Worm (Caenorhabditis elegans): ENCODE measurements around the gene srbc-16.

srbc-16 gene

DNA sequence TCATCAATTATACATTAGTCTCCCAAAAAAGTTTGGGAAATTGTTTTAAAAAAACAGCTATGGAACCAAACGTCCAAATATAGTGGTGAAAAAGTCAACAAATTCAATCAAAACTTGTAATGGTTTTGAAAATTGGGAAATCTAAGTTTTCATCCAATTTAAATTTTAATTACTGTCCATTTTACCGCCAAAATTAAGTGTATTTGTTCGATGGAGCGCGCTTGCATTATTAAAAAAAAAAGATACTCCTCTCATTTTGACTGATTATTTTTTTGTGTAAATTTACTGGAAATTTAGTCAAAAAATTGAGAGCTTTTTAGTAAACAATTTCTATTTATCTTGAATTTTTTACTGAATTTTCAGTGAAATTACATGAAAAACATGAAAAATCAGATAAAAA lies 7.4 kb upstream of the srbc-16 start:
- no peak for TF ChIP-seq T22C8.4 (GFP tag; IDR thresholded peaks at IDR 0.05)
- TF ChIP-seq flt-1 (GFP tag; IDR thresholded peaks at IDR 0.05): no peak
- TF ChIP-seq med-1 (GFP tag; optimal IDR thresholded peaks at IDR 0.05; ENCODE audit: insufficient read depth): no peak
- TF ChIP-seq ztf-29 (GFP tag; IDR thresholded peaks at IDR 0.05): no peak
- no peak for TF ChIP-seq ztf-23 (GFP tag; IDR thresholded peaks at IDR 0.05)
- TF ChIP-seq ref-1 (GFP tag; conservative IDR thresholded peaks at IDR 0.05): no peak

DNA sequence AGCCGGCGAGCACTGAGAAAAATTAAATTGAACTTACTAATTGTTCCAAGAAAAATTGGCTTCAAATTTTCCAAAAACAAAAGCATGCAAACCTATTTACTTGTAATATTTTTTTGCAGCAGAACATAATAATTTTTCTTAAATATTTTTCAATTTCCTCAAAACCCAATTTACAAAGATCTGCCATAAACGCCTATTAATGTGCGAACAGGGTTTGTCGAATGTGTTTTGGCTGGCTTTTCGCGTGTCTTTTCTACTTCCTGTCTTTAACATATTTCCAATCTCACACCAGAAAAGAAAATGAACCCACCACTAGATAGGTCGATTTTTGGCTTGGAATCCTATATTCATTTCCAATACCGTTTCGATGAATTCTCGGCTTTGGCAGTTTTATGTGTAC lies 6.6 kb upstream of the srbc-16 start, which contains the start of gene C45H4.18:
C45H4.18 (plus strand) TSS at position 301 of the 400 bp plus-strand sequence.
- TF ChIP-seq klf-2 (GFP tag; conservative IDR thresholded peaks at IDR 0.05) (no peak), med-1 (GFP tag; optimal IDR thresholded peaks at IDR 0.05; ENCODE audit: insufficient read depth) (no peak), ztf-29 (GFP tag; IDR thresholded peaks at IDR 0.05) (no peak), ref-1 (GFP tag; conservative IDR thresholded peaks at IDR 0.05) (no peak), flt-1 (GFP tag; IDR thresholded peaks at IDR 0.05) (no peak), cog-1 (tag; optimal IDR thresholded peaks at IDR 0.05) (no peak), T22C8.4 (GFP tag; IDR thresholded peaks at IDR 0.05) (no peak), ztf-23 (GFP tag; IDR thresholded peaks at IDR 0.05) (no peak), tab-1 (GFP tag; IDR thresholded peaks at IDR 0.05) (no peak)

DNA sequence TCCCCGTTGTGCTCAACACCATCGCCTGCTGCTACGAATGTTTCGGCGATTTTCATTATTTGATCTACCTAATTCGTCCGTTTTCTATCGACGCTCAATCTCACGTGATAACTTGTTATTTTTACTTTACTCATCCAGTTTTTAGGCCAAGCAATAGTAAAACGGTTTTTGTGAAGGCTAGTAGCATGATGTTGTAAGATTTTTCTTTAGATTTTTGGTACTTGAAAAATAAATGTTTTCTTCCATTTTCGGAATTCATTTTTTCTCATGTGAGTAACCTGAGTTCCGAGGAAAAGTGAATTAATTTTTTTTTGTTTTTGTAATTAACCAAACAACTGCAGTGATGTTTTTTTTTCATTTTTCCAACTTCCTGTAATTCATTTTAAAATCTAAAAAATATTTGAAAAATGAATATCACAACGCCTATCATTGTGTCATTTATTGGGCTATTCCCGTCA lies 4.5 kb upstream of the srbc-16 start, which contains the start of gene srbc-17:
srbc-17 (plus strand) TSS at position 408 of the 458 bp plus-strand sequence.
- TF ChIP-seq T22C8.4 (GFP tag; IDR thresholded peaks at IDR 0.05): no peak
- TF ChIP-seq cog-1 (tag; optimal IDR thresholded peaks at IDR 0.05): no peak
- no peak for TF ChIP-seq med-1 (GFP tag; optimal IDR thresholded peaks at IDR 0.05; ENCODE audit: insufficient read depth)
- no peak for TF ChIP-seq ref-1 (GFP tag; conservative IDR thresholded peaks at IDR 0.05)
- TF ChIP-seq tab-1 (GFP tag; IDR thresholded peaks at IDR 0.05): no peak
- no peak for TF ChIP-seq flt-1 (GFP tag; IDR thresholded peaks at IDR 0.05)
- no peak for TF ChIP-seq ztf-29 (GFP tag; IDR thresholded peaks at IDR 0.05)
- TF ChIP-seq klf-2 (GFP tag; conservative IDR thresholded peaks at IDR 0.05): no peak
- TF ChIP-seq ztf-23 (GFP tag; IDR thresholded peaks at IDR 0.05): no peak

DNA sequence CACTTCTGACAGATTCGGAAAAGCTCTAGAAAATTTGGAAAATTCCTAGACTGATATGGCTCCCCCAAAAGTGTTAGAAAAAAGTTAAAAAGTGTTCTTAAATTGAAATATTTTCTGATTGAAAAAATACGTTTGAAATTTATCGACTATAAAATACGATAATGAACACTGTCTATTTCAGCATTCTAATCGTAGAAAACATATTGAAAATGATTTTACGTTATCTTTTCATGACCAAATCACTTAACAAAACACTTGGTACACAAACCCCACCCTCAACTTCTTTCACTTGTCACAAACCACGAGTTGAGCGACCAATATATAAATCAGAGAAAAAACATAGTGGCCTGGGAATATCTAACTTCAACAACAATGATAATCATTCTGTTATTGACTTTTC lies 2.6 kb upstream of the srbc-16 start, which contains the start of gene cyp-33C1:
cyp-33C1 (plus strand) TSS at position 301 of the 400 bp plus-strand sequence.
- no peak for TF ChIP-seq tab-1 (GFP tag; IDR thresholded peaks at IDR 0.05)
- TF ChIP-seq T22C8.4 (GFP tag; IDR thresholded peaks at IDR 0.05): no peak
- TF ChIP-seq ztf-29 (GFP tag; IDR thresholded peaks at IDR 0.05): no peak
- no peak for TF ChIP-seq ztf-23 (GFP tag; IDR thresholded peaks at IDR 0.05)
- no peak for TF ChIP-seq klf-2 (GFP tag; conservative IDR thresholded peaks at IDR 0.05)
- no peak for TF ChIP-seq flt-1 (GFP tag; IDR thresholded peaks at IDR 0.05)
- no peak for TF ChIP-seq cog-1 (tag; optimal IDR thresholded peaks at IDR 0.05)
- TF ChIP-seq ref-1 (GFP tag; conservative IDR thresholded peaks at IDR 0.05): no peak
- TF ChIP-seq med-1 (GFP tag; optimal IDR thresholded peaks at IDR 0.05; ENCODE audit: insufficient read depth): no peak

DNA sequence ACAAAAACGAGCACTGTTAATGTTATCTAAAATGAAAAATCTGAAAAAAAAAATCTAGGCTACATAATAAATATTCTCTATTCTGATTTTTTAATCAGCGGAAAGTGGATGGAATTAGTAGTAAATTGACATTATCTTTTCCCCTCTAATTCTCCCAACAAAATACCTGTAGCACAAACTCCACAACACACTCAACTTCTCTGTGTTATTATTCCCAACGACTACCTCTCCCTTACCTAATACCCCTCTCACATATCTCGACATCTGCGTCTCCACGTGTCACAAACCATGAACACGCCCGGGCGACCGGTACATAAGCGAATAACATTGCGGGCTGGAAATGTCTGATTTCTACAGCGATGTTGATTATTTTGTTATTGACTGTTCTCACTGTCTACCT lies 1.3 kb downstream of the srbc-16 start, which contains the start of gene cyp-33C2:
cyp-33C2 (plus strand) TSS at position 327 of the 400 bp plus-strand sequence.
- TF ChIP-seq cog-1 (tag; optimal IDR thresholded peaks at IDR 0.05) (no peak), ztf-29 (GFP tag; IDR thresholded peaks at IDR 0.05) (no peak), klf-2 (GFP tag; conservative IDR thresholded peaks at IDR 0.05) (no peak)

DNA sequence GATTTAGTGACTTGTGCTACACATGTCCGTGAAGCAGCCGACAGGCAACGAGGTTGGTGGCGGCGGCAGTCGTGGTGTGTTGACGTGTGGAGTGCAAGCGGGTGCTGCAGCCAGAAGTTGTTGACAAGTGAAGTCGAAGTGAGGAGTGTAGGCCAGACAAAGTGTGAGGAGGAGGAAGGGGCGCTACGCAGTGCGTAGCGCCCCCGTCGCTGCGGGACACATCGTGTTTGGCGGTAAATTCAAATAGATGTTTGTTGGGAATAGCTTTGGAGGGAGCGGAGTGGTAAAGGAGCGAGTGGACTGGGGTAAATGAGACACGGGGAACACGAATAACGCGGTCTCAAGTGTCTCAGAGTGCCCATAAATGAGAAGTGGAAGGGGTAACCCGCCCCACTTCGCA lies 3.6 kb downstream of the srbc-16 start:
- no peak for TF ChIP-seq klf-2 (GFP tag; conservative IDR thresholded peaks at IDR 0.05)
- TF ChIP-seq med-1 (GFP tag; optimal IDR thresholded peaks at IDR 0.05; ENCODE audit: insufficient read depth): no peak
- TF ChIP-seq tab-1 (GFP tag; IDR thresholded peaks at IDR 0.05): no peak
- TF ChIP-seq ztf-29 (GFP tag; IDR thresholded peaks at IDR 0.05): no peak
- TF ChIP-seq flt-1 (GFP tag; IDR thresholded peaks at IDR 0.05): no peak
- peak; percentile 98 for TF ChIP-seq ztf-23 (GFP tag; IDR thresholded peaks at IDR 0.05)
- TF ChIP-seq T22C8.4 (GFP tag; IDR thresholded peaks at IDR 0.05): no peak

DNA sequence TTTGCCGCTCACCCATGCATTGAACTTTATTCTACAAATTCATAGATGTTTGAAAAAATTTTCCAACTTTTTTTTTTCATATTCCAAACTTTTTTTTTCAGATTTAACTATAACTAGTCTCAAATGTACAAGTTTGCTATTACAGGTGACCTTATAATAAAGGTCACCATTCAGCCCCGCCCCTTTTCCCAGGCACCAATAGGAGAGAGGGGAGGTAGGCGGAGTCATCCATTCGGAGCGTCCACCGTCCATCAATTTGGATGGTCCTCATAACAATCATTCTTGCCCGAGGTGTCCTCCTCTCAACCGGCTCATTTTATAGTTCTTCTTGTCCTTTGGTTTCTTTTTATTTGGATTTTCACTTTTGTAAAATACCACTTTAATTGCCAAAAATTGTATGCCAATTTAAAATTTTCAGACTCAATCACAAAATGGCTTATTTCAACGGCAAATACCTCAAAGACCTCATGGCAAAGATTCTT lies 6.1 kb downstream of the srbc-16 start, which contains the start of gene Y5H2B.3:
Y5H2B.3 (plus strand) TSS at position 432 of the 482 bp plus-strand sequence.
- TF ChIP-seq klf-2 (GFP tag; conservative IDR thresholded peaks at IDR 0.05) (no peak), med-1 (GFP tag; optimal IDR thresholded peaks at IDR 0.05; ENCODE audit: insufficient read depth) (no peak), flt-1 (GFP tag; IDR thresholded peaks at IDR 0.05) (no peak), T22C8.4 (GFP tag; IDR thresholded peaks at IDR 0.05) (no peak), cog-1 (tag; optimal IDR thresholded peaks at IDR 0.05) (no peak), ztf-29 (GFP tag; IDR thresholded peaks at IDR 0.05) (no peak), tab-1 (GFP tag; IDR thresholded peaks at IDR 0.05) (no peak), ref-1 (GFP tag; conservative IDR thresholded peaks at IDR 0.05) (no peak), ztf-23 (GFP tag; IDR thresholded peaks at IDR 0.05) (no peak)

DNA sequence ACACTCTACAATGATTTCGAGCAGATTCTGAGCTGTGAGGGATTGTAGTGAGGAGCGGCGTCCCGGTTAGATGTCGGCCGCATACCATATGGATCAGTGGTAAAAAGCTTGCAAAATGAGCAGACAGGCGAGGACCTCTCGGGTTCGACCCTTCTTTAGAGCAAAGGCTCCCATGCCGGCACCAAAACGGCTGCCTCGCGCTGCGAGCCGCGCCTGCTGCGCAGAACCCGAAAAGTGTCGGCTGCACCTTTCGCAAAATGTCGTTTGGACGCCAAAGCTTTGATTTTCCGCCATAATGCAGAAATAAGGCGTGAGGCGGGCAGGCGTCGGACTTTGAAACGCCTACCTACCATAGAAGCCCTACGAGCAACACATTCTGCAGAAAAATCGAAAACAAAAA lies 8.5 kb downstream of the srbc-16 start:
- no peak for TF ChIP-seq ref-1 (GFP tag; conservative IDR thresholded peaks at IDR 0.05)
- TF ChIP-seq ztf-29 (GFP tag; IDR thresholded peaks at IDR 0.05): no peak
- no peak for TF ChIP-seq flt-1 (GFP tag; IDR thresholded peaks at IDR 0.05)
- no peak for TF ChIP-seq tab-1 (GFP tag; IDR thresholded peaks at IDR 0.05)
- TF ChIP-seq ztf-23 (GFP tag; IDR thresholded peaks at IDR 0.05): no peak
- TF ChIP-seq cog-1 (tag; optimal IDR thresholded peaks at IDR 0.05): no peak
- TF ChIP-seq T22C8.4 (GFP tag; IDR thresholded peaks at IDR 0.05): no peak
- no peak for TF ChIP-seq klf-2 (GFP tag; conservative IDR thresholded peaks at IDR 0.05)
- no peak for TF ChIP-seq med-1 (GFP tag; optimal IDR thresholded peaks at IDR 0.05; ENCODE audit: insufficient read depth)

DNA sequence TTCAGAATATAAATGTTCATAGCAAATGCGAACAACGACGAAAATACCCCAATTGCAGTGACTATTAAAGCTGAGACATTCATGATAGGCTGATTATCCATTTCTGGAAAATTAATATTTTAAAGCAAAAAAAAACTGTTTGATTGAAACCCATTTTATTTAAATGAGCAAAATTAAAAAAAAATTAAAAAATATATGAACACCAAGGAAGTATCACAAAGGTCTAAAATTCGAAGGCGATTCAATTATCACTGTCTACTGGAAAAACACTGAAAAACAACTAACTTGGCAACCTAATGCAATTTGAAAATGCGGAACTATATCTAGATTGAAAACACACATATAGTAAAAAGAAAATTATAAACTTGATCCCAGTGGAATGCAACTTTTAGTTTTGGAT lies 9.3 kb downstream of the srbc-16 start, which contains the start of gene srbc-42:
srbc-42 (minus strand) TSS at position 101 of the 400 bp plus-strand sequence.
- TF ChIP-seq flt-1 (GFP tag; IDR thresholded peaks at IDR 0.05) (no peak), med-1 (GFP tag; optimal IDR thresholded peaks at IDR 0.05; ENCODE audit: insufficient read depth) (no peak), ztf-29 (GFP tag; IDR thresholded peaks at IDR 0.05) (no peak)

DNA sequence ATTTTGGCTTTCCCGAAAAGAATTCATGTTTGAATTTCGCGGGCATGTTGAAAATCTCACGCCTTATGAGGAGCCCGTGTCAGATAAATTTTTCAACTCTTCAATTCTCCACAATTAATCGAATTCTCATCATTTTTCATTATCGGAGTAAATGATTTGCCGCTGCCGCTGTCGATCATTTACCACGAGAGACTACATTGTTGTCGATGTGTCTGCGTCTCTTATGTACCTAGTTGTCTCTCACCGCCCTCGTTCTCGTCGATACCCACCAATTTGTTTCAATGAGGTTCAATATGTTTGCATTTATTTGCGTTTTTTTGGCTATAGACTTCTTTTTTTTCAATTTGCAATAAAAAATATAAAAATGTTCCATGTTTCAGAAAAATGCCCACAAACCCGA lies 10.3 kb downstream of the srbc-16 start, which contains the start of gene nhr-13:
nhr-13 (plus strand) TSS at position 369 of the 400 bp plus-strand sequence.
- TF ChIP-seq cog-1 (tag; optimal IDR thresholded peaks at IDR 0.05) (no peak), ztf-29 (GFP tag; IDR thresholded peaks at IDR 0.05) (no peak), ref-1 (GFP tag; conservative IDR thresholded peaks at IDR 0.05) (no peak), tab-1 (GFP tag; IDR thresholded peaks at IDR 0.05) (no peak), med-1 (GFP tag; optimal IDR thresholded peaks at IDR 0.05; ENCODE audit: insufficient read depth) (no peak), flt-1 (GFP tag; IDR thresholded peaks at IDR 0.05) (no peak), klf-2 (GFP tag; conservative IDR thresholded peaks at IDR 0.05) (no peak), ztf-23 (GFP tag; IDR thresholded peaks at IDR 0.05) (no peak), T22C8.4 (GFP tag; IDR thresholded peaks at IDR 0.05) (no peak)

Measured in whole organism, midembryonic.